Worm (Caenorhabditis elegans): ENCODE measurements around the gene F31F6.3.

DNA sequence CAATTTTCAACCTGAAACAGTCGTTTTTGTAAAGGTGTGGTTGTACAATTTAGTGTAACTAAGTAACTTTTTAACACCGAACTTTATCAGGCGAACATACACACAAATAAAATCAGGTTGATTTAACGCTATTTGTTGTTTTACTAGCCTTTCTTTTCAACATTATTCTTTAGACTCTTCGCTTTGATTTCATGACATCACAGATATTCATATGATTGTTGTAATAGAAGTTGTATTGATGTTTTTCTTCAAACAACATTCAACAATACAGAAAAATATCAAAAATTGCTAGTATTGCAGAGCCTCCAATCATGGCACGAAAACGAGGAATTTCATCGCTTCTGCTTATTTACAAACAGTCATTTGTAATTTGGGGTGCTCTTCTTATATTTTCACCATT is 22.2 kb upstream of the F31F6.3 start, which contains the start of gene nac-1:
- no peak for TF ChIP-seq tbx-37 (GFP tag; conservative IDR thresholded peaks at IDR 0.05)
- TF ChIP-seq ama-1 (optimal IDR thresholded peaks at IDR 0.05), result no peak
- no peak for TF ChIP-seq tra-4 (tag; optimal IDR thresholded peaks at IDR 0.05)
- no peak for TF ChIP-seq aly-1 (tag; optimal IDR thresholded peaks at IDR 0.05)
- no peak for TF ChIP-seq B0310.2 (tag; optimal IDR thresholded peaks at IDR 0.05)
- TF ChIP-seq hmg-4 (GFP tag; optimal IDR thresholded peaks at IDR 0.05), result no peak
- TF ChIP-seq hnd-1 (tag; optimal IDR thresholded peaks at IDR 0.05), result no peak
- TF ChIP-seq ceh-13 (GFP tag; optimal IDR thresholded peaks at IDR 0.05), result no peak
- no peak for TF ChIP-seq sea-1 (GFP tag; conservative IDR thresholded peaks at IDR 0.05)

Data from whole organism, early embryonic.